Worm (Caenorhabditis elegans) whole organism, late embryonic: ENCODE results near the gene F40G12.2.

Source experiments
- C08G9.2 ChIP-seq: sonication (generic microtip); optimal IDR thresholded peaks from 2 replicates; lab custom pipeline; 2016; ENCODE audit warnings: mild to moderate bottlenecking, missing genetic modification characterization, moderate library complexity, missing compliant biosample characterization
- F13H6.1 ChIP-seq: sonication (generic microtip); optimal IDR thresholded peaks from 2 replicates; lab custom pipeline; 2016; ENCODE audit warnings: missing genetic modification characterization, missing compliant biosample characterization
- ceh-2 ChIP-seq: sonication (generic microtip); optimal IDR thresholded peaks from 2 replicates; lab custom pipeline; 2016; ENCODE audit warnings: missing genotype, missing genetic modification characterization, missing compliant biosample characterization
- ceh-45 ChIP-seq: fragments of 200-800 bp; sonication (Bioruptor generic); IDR thresholded peaks from 2 replicates; pipeline ENCODE4 v1.3.6; 2022; ENCODE audit warnings: missing genetic modification reagents, missing genetic modification characterization, missing compliant biosample characterization
- lin-11 ChIP-seq: fragments of 200-800 bp; sonication (Bioruptor generic); optimal IDR thresholded peaks from 2 replicates; lab custom pipeline; 2018; ENCODE audit warnings: mild to moderate bottlenecking, missing genetic modification characterization, missing compliant biosample characterization
- nhr-11 ChIP-seq: fragments of 150-350 bp; optimal IDR thresholded peaks from 2 replicates; lab custom pipeline; 2014; ENCODE audit warnings: missing biosample characterization, missing genetic modification characterization
- pat-9 ChIP-seq: fragments of 200-800 bp; sonication (Bioruptor generic); optimal IDR thresholded peaks from 2 replicates; lab custom pipeline; 2018; ENCODE audit warnings: mild to moderate bottlenecking, missing genetic modification characterization, moderate library complexity, missing compliant biosample characterization
- rnt-1 ChIP-seq: sonication (generic microtip); optimal IDR thresholded peaks from 2 replicates; lab custom pipeline; 2016; ENCODE audit warnings: missing genetic modification characterization, missing compliant biosample characterization
- syd-9 ChIP-seq: sonication (generic microtip); optimal IDR thresholded peaks from 2 replicates; lab custom pipeline; 2016; ENCODE audit warnings: mild to moderate bottlenecking, missing genetic modification characterization, moderate library complexity, missing compliant biosample characterization

- TF ChIP-seq nhr-11 (tag; lab: Kevin White, UChicago) = no peak
- no peak for TF ChIP-seq ceh-45 (GFP tag; lab: Robert Waterston, UW)
- no peak for TF ChIP-seq F13H6.1
- TF ChIP-seq C08G9.2 (tag; lab: Kevin White, UChicago) = no peak
- TF ChIP-seq rnt-1 = no peak
- no peak for TF ChIP-seq ceh-2 (tag; lab: Kevin White, UChicago)
- no peak for TF ChIP-seq pat-9
- no peak for TF ChIP-seq lin-11 (tag; lab: Kevin White, UChicago)
- TF ChIP-seq syd-9 = no peak
These were observed 29.9 kb upstream of the F40G12.2 start, which contains the start of gene F14D7.18 for ce11 chrV:14290636-14291035.
